Worm (Caenorhabditis elegans) whole organism, L1 larva: ENCODE data around the gene dyf-18.

Source experiments
- nhr-77 ChIP-seq: fragments of 150-350 bp; optimal IDR thresholded peaks from 2 replicates; lab custom pipeline; 2014; ENCODE audit warnings: missing biosample characterization, missing genetic modification characterization
- zag-1 ChIP-seq: fragments of 150-350 bp; optimal IDR thresholded peaks from 2 replicates; lab custom pipeline; 2014; ENCODE audit warnings: missing biosample characterization, missing genetic modification characterization

- TF ChIP-seq nhr-77 (tag; lab: Kevin White, UChicago): no peak
- TF ChIP-seq zag-1: no peak
These were observed 3.1 kb upstream of the dyf-18 start, which contains the start of gene H01G02.1 for ce11 chrIV:11804053-11804452.
